Worm (Caenorhabditis elegans): Measurements from ENCODE around the gene K08F8.15.

ce11 chrII:8740326-8740949 lies 26.2 kb upstream of the K08F8.15 start:
- peak in 1 of 2 experiments; percentile 42 for TF ChIP-seq lsy-2 (tag; optimal IDR thresholded peaks at IDR 0.05)
- no peak for TF ChIP-seq R02D3.7 (tag; optimal IDR thresholded peaks at IDR 0.05)
- no peak for TF ChIP-seq fkh-10 (GFP tag; optimal IDR thresholded peaks at IDR 0.05)
- no peak for TF ChIP-seq aly-2 (tag; optimal IDR thresholded peaks at IDR 0.05)
- peak; percentile 81 for TF ChIP-seq pqm-1 (tag; optimal IDR thresholded peaks at IDR 0.05)
- no peak for TF ChIP-seq lin-15B (tag; optimal IDR thresholded peaks at IDR 0.05)

Measured in whole organism, L4 larva.